Worm (Caenorhabditis elegans) whole organism, late embryonic: ENCODE data around the gene F35A5.5.

Experiments
- K02D7.2 ChIP-seq: sonication (generic microtip); optimal IDR thresholded peaks from 2 replicates; lab custom pipeline; 2017; ENCODE audit warnings: mild to moderate bottlenecking, missing genetic modification characterization, missing compliant biosample characterization
- T23F11.4 ChIP-seq: fragments of 200-800 bp; sonication (Bioruptor generic); optimal IDR thresholded peaks from 2 replicates; lab custom pipeline; 2018; ENCODE audit warnings: mild to moderate bottlenecking, missing genetic modification characterization, missing compliant biosample characterization
- ceh-14 ChIP-seq: sonication (generic microtip); optimal IDR thresholded peaks from 2 replicates; lab custom pipeline; 2016; ENCODE audit warnings: missing genotype, missing genetic modification characterization, missing compliant biosample characterization
- ceh-19 ChIP-seq: fragments of 200-800 bp; sonication (Bioruptor generic); optimal IDR thresholded peaks from 2 replicates; lab custom pipeline; 2018; ENCODE audit warnings: mild to moderate bottlenecking, missing genetic modification characterization, missing compliant biosample characterization
- ceh-22 ChIP-seq: sonication (generic microtip); optimal IDR thresholded peaks from 2 replicates; lab custom pipeline; 2017; ENCODE audit warnings: missing biosample characterization, missing genetic modification characterization
- ceh-30 ChIP-seq: fragments of 150-350 bp; optimal IDR thresholded peaks from 2 replicates; lab custom pipeline; 2014; ENCODE audit warnings: missing biosample characterization, missing genetic modification characterization
- ceh-45 ChIP-seq: fragments of 200-800 bp; sonication (Bioruptor generic); IDR thresholded peaks from 2 replicates; pipeline ENCODE4 v1.3.6; 2022; ENCODE audit warnings: missing genetic modification reagents, missing genetic modification characterization, missing compliant biosample characterization
- ceh-48 ChIP-seq: sonication (generic microtip); optimal IDR thresholded peaks from 2 replicates; lab custom pipeline; 2016; ENCODE audit warnings: missing genetic modification characterization, inconsistent platforms, missing compliant biosample characterization
- ceh-6 ChIP-seq: fragments of 200-800 bp; sonication (Bioruptor generic); optimal IDR thresholded peaks from 2 replicates; lab custom pipeline; 2018; ENCODE audit warnings: mild to moderate bottlenecking, missing genetic modification characterization, missing compliant biosample characterization
- ceh-9 ChIP-seq: sonication (generic microtip); optimal IDR thresholded peaks from 2 replicates; lab custom pipeline; 2016; ENCODE audit warnings: mild to moderate bottlenecking, missing genetic modification characterization, inconsistent platforms, missing compliant biosample characterization
- elt-2 ChIP-seq: sonication (generic microtip); optimal IDR thresholded peaks from 2 replicates; lab custom pipeline; 2016; ENCODE audit warnings: missing genetic modification reagents, missing genetic modification characterization, missing compliant biosample characterization
- elt-4 ChIP-seq: sonication (generic microtip); optimal IDR thresholded peaks from 2 replicates; lab custom pipeline; 2016; ENCODE audit warnings: missing genetic modification characterization, missing compliant biosample characterization
- ets-4 ChIP-seq: sonication (generic microtip); optimal IDR thresholded peaks from 2 replicates; lab custom pipeline; 2016; ENCODE audit warnings: missing genetic modification characterization, missing compliant biosample characterization
- eyg-1 ChIP-seq: sonication (generic microtip); optimal IDR thresholded peaks from 2 replicates; lab custom pipeline; 2016; ENCODE audit warnings: missing genotype, missing genetic modification characterization, missing compliant biosample characterization
- fax-1 ChIP-seq: sonication (generic microtip); optimal IDR thresholded peaks from 2 replicates; lab custom pipeline; 2016; ENCODE audit warnings: missing genotype, missing genetic modification characterization, missing compliant biosample characterization
- fkh-10 ChIP-seq: fragments of 150-350 bp; optimal IDR thresholded peaks from 2 replicates; lab custom pipeline; 2014; ENCODE audit warnings: missing biosample characterization, missing genetic modification reagents, missing genetic modification characterization
- fkh-6 ChIP-seq: sonication (generic microtip); optimal IDR thresholded peaks from 2 replicates; lab custom pipeline; 2016; ENCODE audit warnings: missing genetic modification characterization, missing compliant biosample characterization
- hlh-6 ChIP-seq: sonication (generic microtip); optimal IDR thresholded peaks from 2 replicates; lab custom pipeline; 2016; ENCODE audit warnings: missing genotype, missing genetic modification characterization, missing compliant biosample characterization
- hlh-8 ChIP-seq: sonication (generic microtip); optimal IDR thresholded peaks from 2 replicates; lab custom pipeline; 2016; ENCODE audit warnings: missing genotype, missing genetic modification characterization, missing compliant biosample characterization
- lim-6 ChIP-seq: sonication (generic microtip); optimal IDR thresholded peaks from 2 replicates; lab custom pipeline; 2016; ENCODE audit warnings: missing genetic modification characterization, missing compliant biosample characterization
- nfya-1 ChIP-seq: sonication (generic microtip); optimal IDR thresholded peaks from 2 replicates; lab custom pipeline; 2017; ENCODE audit warnings: missing genetic modification characterization, mild to moderate bottlenecking, missing compliant biosample characterization, antibody characterized with exemption, moderate library complexity
- nhr-11 ChIP-seq: fragments of 150-350 bp; optimal IDR thresholded peaks from 2 replicates; lab custom pipeline; 2014; ENCODE audit warnings: missing biosample characterization, missing genetic modification characterization
- npax-4 ChIP-seq: sonication (generic microtip); optimal IDR thresholded peaks from 2 replicates; lab custom pipeline; 2016; ENCODE audit warnings: missing genetic modification characterization, missing compliant biosample characterization
- pha-2 ChIP-seq: sonication (generic microtip); optimal IDR thresholded peaks from 2 replicates; lab custom pipeline; 2017; ENCODE audit warnings: mild to moderate bottlenecking, missing genetic modification characterization, missing compliant biosample characterization
- pha-4 ChIP-seq: fragments of 150-350 bp; optimal IDR thresholded peaks from 2 replicates; lab custom pipeline; 2018; ENCODE audit warnings: missing biosample characterization, missing genetic modification reagents, missing genetic modification characterization
- sdc-2 ChIP-seq: sonication (generic microtip); optimal IDR thresholded peaks from 2 replicates; lab custom pipeline; 2016; ENCODE audit warnings: missing genotype, missing genetic modification characterization, missing compliant biosample characterization
- sox-4 ChIP-seq: sonication (generic microtip); optimal IDR thresholded peaks from 2 replicates; lab custom pipeline; 2017; ENCODE audit warnings: mild to moderate bottlenecking, missing genetic modification characterization, inconsistent platforms, missing compliant biosample characterization
- syd-9 ChIP-seq: sonication (generic microtip); optimal IDR thresholded peaks from 2 replicates; lab custom pipeline; 2016; ENCODE audit warnings: mild to moderate bottlenecking, missing genetic modification characterization, moderate library complexity, missing compliant biosample characterization
- unc-3 ChIP-seq, 2 experiments: fragments of 200-800 bp in 1 of 2; sonication (Bioruptor generic) in 1 of 2; sonication (generic microtip) in 1 of 2; conservative IDR thresholded peaks in 1 of 2; optimal IDR thresholded peaks in 1 of 2; 2 replicates each; pipeline versions ENCODE4 v1.3.6 to Lab custom; 2016 to 2022; ENCODE audit warnings: missing compliant biosample characterization in 2 of 2, missing genetic modification characterization in 2 of 2, missing genetic modification reagents in 1 of 2
- unc-42 ChIP-seq: sonication (generic microtip); optimal IDR thresholded peaks from 2 replicates; lab custom pipeline; 2016; ENCODE audit warnings: missing genotype, missing genetic modification characterization, missing compliant biosample characterization
- unc-55 ChIP-seq: sonication (generic microtip); optimal IDR thresholded peaks from 2 replicates; lab custom pipeline; 2017; ENCODE audit warnings: missing biosample characterization, missing genetic modification reagents, missing genetic modification characterization
- unc-86 ChIP-seq: sonication (generic microtip); optimal IDR thresholded peaks from 2 replicates; lab custom pipeline; 2016; ENCODE audit warnings: missing genetic modification characterization, missing compliant biosample characterization
- ztf-16 ChIP-seq: sonication (generic microtip); optimal IDR thresholded peaks from 2 replicates; lab custom pipeline; 2017; ENCODE audit warnings: missing genetic modification characterization, missing compliant biosample characterization

F35A5.5 gene

DNA sequence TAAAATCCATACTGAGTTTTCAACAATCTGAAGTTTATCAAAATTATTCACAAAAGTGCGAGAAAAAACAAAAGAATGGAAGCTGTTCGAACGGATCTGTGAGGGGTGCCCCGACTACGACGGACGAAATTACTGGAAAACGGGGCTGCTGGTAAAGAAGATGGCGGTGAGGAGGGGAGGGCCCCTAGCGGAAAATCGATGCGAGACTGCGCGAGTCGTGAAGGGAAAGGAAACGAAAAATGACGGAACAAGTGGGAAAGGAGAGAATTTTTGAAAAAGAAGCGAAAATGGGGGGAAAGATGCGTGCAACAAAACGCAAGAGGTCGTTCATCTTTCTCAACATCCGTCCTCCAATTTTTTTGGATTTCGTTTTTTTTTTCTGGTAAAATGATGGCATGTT is 7.2 kb upstream of the F35A5.5 start (continued):
- peak; percentile 2 for TF ChIP-seq nfya-1 (tag; lab: Kevin White, UChicago)
- no peak for TF ChIP-seq sox-4 (tag; lab: Kevin White, UChicago)
- no peak for TF ChIP-seq eyg-1
- no peak for TF ChIP-seq npax-4 (tag; lab: Kevin White, UChicago)
- no peak for TF ChIP-seq fax-1 (tag; lab: Kevin White, UChicago)
- TF ChIP-seq unc-3 (GFP tag; conservative IDR thresholded peaks at IDR 0.05; lab: Robert Waterston, UW), result no peak
- no peak for TF ChIP-seq unc-3 (tag; optimal IDR thresholded peaks at IDR 0.05; lab: Kevin White, UChicago)
- no peak for TF ChIP-seq unc-55 (GFP tag; lab: Kevin White, UChicago)
- TF ChIP-seq ceh-48, result peak; percentile 95
- peak; percentile 1 for TF ChIP-seq sdc-2 (tag; lab: Kevin White, UChicago)

DNA sequence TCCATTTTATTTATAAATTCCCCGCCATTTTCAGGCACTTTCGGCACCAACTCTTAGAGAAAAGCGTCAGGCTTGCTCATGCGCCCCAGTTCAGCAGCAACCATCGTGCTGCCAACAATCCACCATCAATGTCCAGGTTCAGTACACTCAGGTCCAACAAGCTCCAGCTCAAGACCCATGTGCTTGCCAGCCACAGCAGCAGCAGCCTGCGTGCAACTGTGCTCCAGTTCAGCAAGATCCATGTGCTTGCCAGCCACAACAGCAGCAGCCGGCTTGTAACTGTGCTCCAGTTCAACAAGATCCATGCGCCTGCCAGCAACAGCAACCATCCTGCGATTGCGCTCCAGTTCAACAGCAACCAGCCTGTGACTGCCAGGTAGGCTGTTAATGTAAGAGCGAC is 2.7 kb upstream of the F35A5.5 start:
- TF ChIP-seq ceh-6 (GFP tag; lab: Kevin White, UChicago), result no peak
- no peak for TF ChIP-seq ceh-14 (tag; lab: Kevin White, UChicago)
- TF ChIP-seq elt-4 (tag; lab: Kevin White, UChicago), result no peak
- TF ChIP-seq hlh-6 (tag; lab: Kevin White, UChicago), result no peak
- TF ChIP-seq sdc-2 (tag; lab: Kevin White, UChicago), result no peak
- no peak for TF ChIP-seq unc-86
- TF ChIP-seq ztf-16 (tag; lab: Kevin White, UChicago), result no peak
- no peak for TF ChIP-seq nhr-11
- TF ChIP-seq ceh-45 (GFP tag; lab: Robert Waterston, UW), result no peak

DNA sequence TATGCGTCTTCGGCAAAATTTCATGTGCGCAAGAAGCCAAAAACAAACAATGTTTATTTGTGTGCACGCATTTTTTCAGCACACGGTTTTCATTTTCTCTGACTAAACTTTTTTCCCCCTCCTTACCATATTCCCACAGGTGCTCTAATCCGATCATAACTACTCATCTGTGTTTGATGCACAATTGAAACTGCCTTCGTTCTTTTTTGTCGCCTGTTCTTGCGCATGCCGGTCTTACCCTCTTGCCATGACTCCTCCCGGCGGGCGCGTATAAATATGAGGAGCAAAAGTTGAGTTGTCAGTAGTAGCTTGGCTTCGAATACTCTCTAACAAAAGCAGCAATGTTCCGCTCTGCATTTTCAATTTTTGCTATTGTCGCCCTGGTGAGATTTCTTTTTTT is 2.3 kb upstream of the F35A5.5 start, which contains the start of gene abu-10:
Gene abu-10 (plus strand): TSS at position 301 of the 400 bp plus-strand sequence.
- no peak for TF ChIP-seq ceh-45 (GFP tag; lab: Robert Waterston, UW)

DNA sequence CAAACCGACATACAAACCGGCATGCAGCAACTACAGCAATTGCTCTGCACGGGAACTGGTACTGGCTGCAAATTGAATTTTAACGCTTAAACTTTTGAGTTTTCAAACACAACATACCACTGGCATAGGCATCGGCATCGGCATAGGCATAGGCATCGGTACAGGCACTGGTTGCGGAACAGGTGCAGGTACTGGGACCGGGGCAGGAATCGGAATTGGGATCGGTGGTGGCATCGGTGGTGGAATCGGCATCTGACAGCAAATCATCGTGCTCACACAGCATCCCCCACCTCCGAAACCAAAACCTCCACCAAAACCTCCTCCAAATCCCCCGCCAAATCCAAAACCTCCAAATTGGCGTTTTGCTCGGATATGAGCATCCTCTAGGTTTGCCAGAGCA is 1.4 kb downstream of the F35A5.5 start:
- no peak for TF ChIP-seq ceh-19 (GFP tag; lab: Kevin White, UChicago)
- TF ChIP-seq elt-4 (tag; lab: Kevin White, UChicago), result no peak
- TF ChIP-seq unc-42 (tag; lab: Kevin White, UChicago), result no peak
- no peak for TF ChIP-seq K02D7.2
- TF ChIP-seq pha-2, result no peak
- no peak for TF ChIP-seq ceh-9 (tag; lab: Kevin White, UChicago)
- no peak for TF ChIP-seq nfya-1 (tag; lab: Kevin White, UChicago)
- no peak for TF ChIP-seq fkh-6 (tag; lab: Kevin White, UChicago)
- no peak for TF ChIP-seq fkh-10
- TF ChIP-seq pha-4 (tag; lab: Kevin White, UChicago), result no peak
- no peak for TF ChIP-seq lim-6 (tag; lab: Kevin White, UChicago)
- TF ChIP-seq ceh-14 (tag; lab: Kevin White, UChicago), result no peak
- no peak for TF ChIP-seq sox-4 (tag; lab: Kevin White, UChicago)
- no peak for TF ChIP-seq T23F11.4 (GFP tag; lab: Kevin White, UChicago)
- TF ChIP-seq syd-9 (tag; lab: Kevin White, UChicago), result no peak

DNA sequence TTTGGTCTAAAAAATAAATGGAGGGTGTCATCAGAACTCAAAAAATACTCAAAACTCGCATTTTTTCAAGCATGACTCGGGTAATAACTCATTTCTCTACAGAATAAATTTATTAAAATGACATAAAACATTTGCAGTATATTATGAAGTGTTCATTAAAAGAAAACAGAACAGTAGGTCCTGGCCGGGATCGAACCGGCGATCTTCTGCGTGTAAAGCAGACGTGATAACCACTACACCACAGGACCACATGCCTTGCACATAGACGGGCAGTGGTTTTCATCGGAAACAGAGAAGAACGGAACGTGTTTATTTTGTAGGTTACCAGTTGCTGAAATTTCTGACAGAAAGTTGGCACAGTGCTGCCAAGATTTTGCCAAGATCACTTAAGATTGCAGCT is 2.2 kb downstream of the F35A5.5 start:
- no peak for TF ChIP-seq elt-2
- TF ChIP-seq ets-4 (tag; lab: Kevin White, UChicago), result no peak
- TF ChIP-seq hlh-8 (tag; lab: Kevin White, UChicago), result no peak
- TF ChIP-seq ceh-30, result no peak
- no peak for TF ChIP-seq unc-42 (tag; lab: Kevin White, UChicago)
- TF ChIP-seq pha-4 (tag; lab: Kevin White, UChicago), result no peak
- no peak for TF ChIP-seq ceh-9 (tag; lab: Kevin White, UChicago)
- TF ChIP-seq ceh-22 (tag; lab: Kevin White, UChicago), result no peak
